Worm (Caenorhabditis elegans) whole organism, L4 larva: ENCODE results near the gene C29A12.1.
A peak's percentile ranks its signal among the peaks of the same experiment; 100 is the strongest.

ENCODE experiments used
- F26F4.8 ChIP-seq: fragments of 200-800 bp; sonication (Bioruptor generic); conservative IDR thresholded peaks from 2 replicates; pipeline ENCODE4 v1.3.6; 2022; ENCODE audit warnings: missing genetic modification characterization, missing compliant biosample characterization
- Y75B8A.6 ChIP-seq: fragments of 200-800 bp; sonication (Bioruptor generic); IDR thresholded peaks from 2 replicates; pipeline ENCODE4 v1.3.6; 2022; ENCODE audit warnings: missing genetic modification reagents, missing genetic modification characterization, missing compliant biosample characterization
- ZK337.2 ChIP-seq: fragments of 200-800 bp; sonication (Bioruptor generic); IDR thresholded peaks from 2 replicates; pipeline ENCODE4 v1.3.6; 2022; ENCODE audit warnings: missing genetic modification reagents, missing genetic modification characterization, missing compliant biosample characterization
- ZK546.5 ChIP-seq, 2 experiments: sonication (generic microtip); optimal IDR thresholded peaks; 2 replicates each; lab custom pipeline; 2017; ENCODE audit warnings: missing biosample characterization in 2 of 2, missing genetic modification characterization in 2 of 2
- aha-1 ChIP-seq: fragments of 150-350 bp; peaks from one replicate; lab custom pipeline; 2014; ENCODE audit warnings: missing biosample characterization, missing genetic modification characterization
- aly-2 ChIP-seq: sonication (generic microtip); optimal IDR thresholded peaks from 2 replicates; lab custom pipeline; 2018; ENCODE audit warnings: missing biosample characterization, missing genetic modification characterization
- ama-1 ChIP-seq: fragments of 150-350 bp; optimal IDR thresholded peaks from 2 replicates; lab custom pipeline; 2014; ENCODE audit warnings: inconsistent platforms, mixed read lengths
- arid-1 ChIP-seq: fragments of 200-800 bp; sonication (Bioruptor generic); conservative IDR thresholded peaks from 2 replicates; pipeline ENCODE4 v1.3.6; 2022; ENCODE audit warnings: missing genetic modification reagents, missing genetic modification characterization, missing compliant biosample characterization
- ceh-20 ChIP-seq: fragments of 200-800 bp; sonication (Bioruptor generic); IDR thresholded peaks from 2 replicates; pipeline ENCODE4 v1.3.6; 2022; ENCODE audit warnings: missing genetic modification reagents, missing genetic modification characterization, missing compliant biosample characterization
- ceh-32 ChIP-seq: sonication (generic microtip); optimal IDR thresholded peaks from 2 replicates; lab custom pipeline; 2016; ENCODE audit warnings: mild to moderate bottlenecking, missing genetic modification characterization, missing compliant biosample characterization; ENCODE audit not compliant: poor library complexity
- ceh-44 ChIP-seq: fragments of 200-800 bp; sonication (Bioruptor generic); IDR thresholded peaks from 2 replicates; pipeline ENCODE4 v1.3.6; 2022; ENCODE audit warnings: missing genetic modification reagents, missing genetic modification characterization, missing compliant biosample characterization
- cey-2 ChIP-seq: sonication (generic microtip); optimal IDR thresholded peaks from 3 replicates; lab custom pipeline; 2017; ENCODE audit warnings: missing genetic modification characterization, mild to moderate bottlenecking, missing compliant biosample characterization, antibody characterized with exemption, borderline replicate concordance; ENCODE audit not compliant: insufficient read depth
- duxl-1 ChIP-seq: sonication (generic microtip); optimal IDR thresholded peaks from 2 replicates; lab custom pipeline; 2016; ENCODE audit warnings: mild to moderate bottlenecking, missing genetic modification characterization, moderate library complexity, missing compliant biosample characterization; ENCODE audit not compliant: poor library complexity
- egl-43 ChIP-seq: fragments of 200-800 bp; sonication (Bioruptor generic); IDR thresholded peaks from 2 replicates; pipeline ENCODE4 v1.3.6; 2022; ENCODE audit warnings: missing genetic modification reagents, missing genetic modification characterization, missing compliant biosample characterization
- fkh-10 ChIP-seq: fragments of 150-350 bp; optimal IDR thresholded peaks from 2 replicates; lab custom pipeline; 2014; ENCODE audit warnings: missing biosample characterization, missing genetic modification reagents, missing genetic modification characterization
- fos-1 ChIP-seq: fragments of 150-350 bp; optimal IDR thresholded peaks from 2 replicates; lab custom pipeline; 2014; ENCODE audit warnings: missing biosample characterization, missing genetic modification characterization
- gei-8 ChIP-seq: fragments of 200-800 bp; sonication (Bioruptor generic); optimal IDR thresholded peaks from 2 replicates; lab custom pipeline; 2018; ENCODE audit warnings: mild to moderate bottlenecking, missing genetic modification characterization, missing compliant biosample characterization
- hif-1 ChIP-seq, 2 experiments: sonication (generic microtip); optimal IDR thresholded peaks; 2 replicates each; lab custom pipeline; 2016 to 2017; ENCODE audit warnings: missing compliant biosample characterization in 2 of 2, missing genetic modification characterization in 2 of 2, missing genetic modification reagents in 2 of 2, missing genotype in 2 of 2, mild to moderate bottlenecking in 1 of 2
- hlh-11 ChIP-seq: fragments of 200-800 bp; sonication (Bioruptor generic); optimal IDR thresholded peaks from 2 replicates; lab custom pipeline; 2018; ENCODE audit warnings: mild to moderate bottlenecking, missing genetic modification characterization, missing compliant biosample characterization
- hmg-1.1 ChIP-seq: fragments of 200-800 bp; sonication (Bioruptor generic); IDR thresholded peaks from 2 replicates; pipeline ENCODE4 v1.3.6; 2022; ENCODE audit warnings: missing genetic modification reagents, missing genetic modification characterization, missing compliant biosample characterization
- lin-13 ChIP-seq: fragments of 150-350 bp; optimal IDR thresholded peaks from 2 replicates; lab custom pipeline; 2014; ENCODE audit warnings: missing biosample characterization, missing genetic modification reagents, missing genetic modification characterization
- lin-15B ChIP-seq: fragments of 150-350 bp; sonication (generic microtip); optimal IDR thresholded peaks from 3 replicates; lab custom pipeline; 2014; ENCODE audit warnings: missing biosample characterization, missing genetic modification characterization
- lin-29 ChIP-seq: fragments of 200-800 bp; sonication (Bioruptor generic); IDR thresholded peaks from 2 replicates; pipeline ENCODE4 v1.3.6; 2022; ENCODE audit warnings: missing genetic modification reagents, missing genetic modification characterization, missing compliant biosample characterization
- lin-39 ChIP-seq: fragments of 150-350 bp; optimal IDR thresholded peaks from 2 replicates; lab custom pipeline; 2014; ENCODE audit warnings: missing biosample characterization, missing genetic modification reagents, missing genetic modification characterization
- lsy-2 ChIP-seq, 2 experiments: fragments of 150-350 bp in 1 of 2; sonication (generic microtip) in 1 of 2; optimal IDR thresholded peaks; 2 replicates each; lab custom pipeline; 2014 to 2017; ENCODE audit warnings: missing biosample characterization in 2 of 2, missing genetic modification characterization in 2 of 2
- madf-9 ChIP-seq: fragments of 200-800 bp; sonication (Bioruptor generic); conservative IDR thresholded peaks from 2 replicates; pipeline ENCODE4 v1.3.6; 2022; ENCODE audit warnings: missing genetic modification reagents, missing genetic modification characterization, missing compliant biosample characterization
- mdl-1 ChIP-seq, 2 experiments: fragments of 150-350 bp in 1 of 2; sonication (generic microtip) in 1 of 2; optimal IDR thresholded peaks; 2 replicates each; lab custom pipeline; 2014 to 2017; ENCODE audit warnings: missing biosample characterization in 2 of 2, missing genetic modification characterization in 2 of 2
- mdt-29 ChIP-seq: fragments of 200-800 bp; sonication (Bioruptor generic); IDR thresholded peaks from 2 replicates; pipeline ENCODE4 v1.3.6; 2022; ENCODE audit warnings: missing genetic modification reagents, missing genetic modification characterization, missing compliant biosample characterization
- mes-2 ChIP-seq: sonication (generic microtip); optimal IDR thresholded peaks from 2 replicates; lab custom pipeline; 2016; ENCODE audit warnings: missing genotype, mild to moderate bottlenecking, missing genetic modification characterization, missing compliant biosample characterization; ENCODE audit not compliant: poor library complexity, severe bottlenecking
- mxl-2 ChIP-seq: fragments of 200-800 bp; sonication (Bioruptor generic); conservative IDR thresholded peaks from 2 replicates; pipeline ENCODE4 v1.3.6; 2022; ENCODE audit warnings: missing genetic modification reagents, missing genetic modification characterization, missing compliant biosample characterization
- mxl-3 ChIP-seq: fragments of 200-800 bp; sonication (Bioruptor generic); optimal IDR thresholded peaks from 2 replicates; lab custom pipeline; 2018; ENCODE audit warnings: mild to moderate bottlenecking, missing genetic modification characterization, missing compliant biosample characterization
- nhr-102 ChIP-seq: sonication (generic microtip); optimal IDR thresholded peaks from 2 replicates; lab custom pipeline; 2016; ENCODE audit warnings: mild to moderate bottlenecking, missing genetic modification characterization, moderate library complexity, missing compliant biosample characterization
- nhr-11 ChIP-seq: fragments of 150-350 bp; optimal IDR thresholded peaks from 2 replicates; lab custom pipeline; 2014; ENCODE audit warnings: missing biosample characterization, missing genetic modification characterization
- nhr-111 ChIP-seq: fragments of 200-800 bp; sonication (Bioruptor generic); optimal IDR thresholded peaks from 2 replicates; lab custom pipeline; 2018; ENCODE audit warnings: mild to moderate bottlenecking, missing genetic modification characterization, missing compliant biosample characterization
- nhr-237 ChIP-seq: sonication (generic microtip); optimal IDR thresholded peaks from 2 replicates; lab custom pipeline; 2017; ENCODE audit warnings: missing biosample characterization, missing genetic modification characterization
- nhr-25 ChIP-seq: sonication (generic microtip); optimal IDR thresholded peaks from 2 replicates; lab custom pipeline; 2017; ENCODE audit warnings: missing genetic modification characterization, mild to moderate bottlenecking, missing compliant biosample characterization, antibody characterized with exemption, moderate library complexity, borderline replicate concordance; ENCODE audit not compliant: insufficient read depth
- nhr-42 ChIP-seq: fragments of 200-800 bp; sonication (Bioruptor generic); IDR thresholded peaks from 2 replicates; pipeline ENCODE4 v1.3.6; 2022; ENCODE audit warnings: missing genetic modification characterization, missing compliant biosample characterization
- nhr-48 ChIP-seq: sonication (generic microtip); optimal IDR thresholded peaks from 2 replicates; lab custom pipeline; 2016; ENCODE audit warnings: mild to moderate bottlenecking, missing genetic modification characterization, missing compliant biosample characterization
- nhr-77 ChIP-seq: fragments of 150-350 bp; optimal IDR thresholded peaks from 2 replicates; lab custom pipeline; 2014; ENCODE audit warnings: missing biosample characterization, missing genetic modification characterization
- php-3 ChIP-seq: fragments of 200-800 bp; sonication (Bioruptor generic); IDR thresholded peaks from 2 replicates; pipeline ENCODE4 v1.3.6; 2022; ENCODE audit warnings: missing genetic modification reagents, missing genetic modification characterization, missing compliant biosample characterization
- set-16 ChIP-seq: fragments of 200-800 bp; sonication (Bioruptor generic); IDR thresholded peaks from 2 replicates; pipeline ENCODE4 v1.3.6; 2022; ENCODE audit warnings: missing genetic modification reagents, missing genetic modification characterization, missing compliant biosample characterization
- snpc-4 ChIP-seq: fragments of 150-350 bp; optimal IDR thresholded peaks from 2 replicates; lab custom pipeline; 2014; ENCODE audit warnings: missing biosample characterization, missing genetic modification characterization
- tag-97 ChIP-seq: fragments of 200-800 bp; sonication (Bioruptor generic); IDR thresholded peaks from 2 replicates; pipeline ENCODE4 v1.3.6; 2022; ENCODE audit warnings: missing genetic modification characterization, missing compliant biosample characterization
- tra-1 ChIP-seq: fragments of 200-800 bp; sonication (Bioruptor generic); IDR thresholded peaks from 2 replicates; pipeline ENCODE4 v1.3.6; 2022; ENCODE audit warnings: missing genetic modification reagents, missing genetic modification characterization, missing compliant biosample characterization
- unc-130 ChIP-seq: sonication (generic microtip); optimal IDR thresholded peaks from 2 replicates; lab custom pipeline; 2016; ENCODE audit warnings: missing genetic modification reagents, missing genetic modification characterization, missing compliant biosample characterization
- unc-39 ChIP-seq: sonication (generic microtip); optimal IDR thresholded peaks from 2 replicates; lab custom pipeline; 2017; ENCODE audit warnings: missing biosample characterization, missing genetic modification characterization
- vab-7 ChIP-seq: fragments of 200-800 bp; sonication (Bioruptor generic); IDR thresholded peaks from 2 replicates; pipeline ENCODE4 v1.3.6; 2022; ENCODE audit warnings: missing genetic modification reagents, missing genetic modification characterization, missing compliant biosample characterization
- zfp-2 ChIP-seq: sonication (generic microtip); optimal IDR thresholded peaks from 2 replicates; lab custom pipeline; 2016; ENCODE audit warnings: mild to moderate bottlenecking, missing genetic modification characterization, missing compliant biosample characterization
- zfp-3 ChIP-seq: fragments of 200-800 bp; sonication (Bioruptor generic); conservative IDR thresholded peaks from 2 replicates; pipeline ENCODE4 v1.3.6; 2022; ENCODE audit warnings: missing genetic modification reagents, missing genetic modification characterization, missing compliant biosample characterization
- zip-11 ChIP-seq: fragments of 200-800 bp; sonication (Bioruptor generic); IDR thresholded peaks from 2 replicates; pipeline ENCODE4 v1.3.6; 2022; ENCODE audit warnings: missing genetic modification characterization, missing compliant biosample characterization
- ztf-11 ChIP-seq: fragments of 150-350 bp; optimal IDR thresholded peaks from 2 replicates; lab custom pipeline; 2014; ENCODE audit warnings: missing biosample characterization, missing genetic modification characterization
- ztf-7 ChIP-seq: fragments of 150-350 bp; optimal IDR thresholded peaks from 2 replicates; lab custom pipeline; 2014; ENCODE audit warnings: missing biosample characterization, missing genetic modification characterization

Gene C29A12.1

ce11 chrV:10855363-10855762, 42.1 kb upstream of the C29A12.1 start (continued):
- no peak for TF ChIP-seq zfp-2 (tag; lab: Kevin White, UChicago)
- TF ChIP-seq mdl-1 (tag; optimal IDR thresholded peaks at IDR 0.05; lab: Kevin White, UChicago): peak in 1 of 2 experiments; percentile 56
- no peak for TF ChIP-seq vab-7 (GFP tag; lab: Robert Waterston, UW)
- TF ChIP-seq hif-1 (tag; optimal IDR thresholded peaks at IDR 0.05; lab: Kevin White, UChicago): peak in 1 of 2 experiments; percentile 40
- no peak for TF ChIP-seq Y75B8A.6 (GFP tag; lab: Robert Waterston, UW)
- peak; percentile 59 for TF ChIP-seq nhr-77 (tag; lab: Kevin White, UChicago)
- no peak for TF ChIP-seq zfp-3 (GFP tag; lab: Robert Waterston, UW)
- TF ChIP-seq lin-13: no peak
- TF ChIP-seq aly-2 (tag; lab: Kevin White, UChicago): no peak
- TF ChIP-seq arid-1 (GFP tag; lab: Robert Waterston, UW): no peak
- TF ChIP-seq lsy-2 (tag; optimal IDR thresholded peaks at IDR 0.05; lab: Kevin White, UChicago): no peak
- TF ChIP-seq fos-1 (tag; lab: Kevin White, UChicago): no peak
- peak; percentile 50 for TF ChIP-seq mxl-3
- peak; percentile 89 for TF ChIP-seq hlh-11 (tag; lab: Kevin White, UChicago)
- TF ChIP-seq gei-8: no peak
- no peak for TF ChIP-seq egl-43 (GFP tag; lab: Robert Waterston, UW)
- TF ChIP-seq unc-39: no peak
- TF ChIP-seq mes-2 (tag; lab: Kevin White, UChicago): no peak
- no peak for TF ChIP-seq tag-97 (GFP tag; lab: Robert Waterston, UW)
- no peak for TF ChIP-seq snpc-4 (tag; lab: Kevin White, UChicago)
- TF ChIP-seq mdt-29 (GFP tag; lab: Robert Waterston, UW): no peak
- no peak for TF ChIP-seq unc-130 (GFP tag; lab: Kevin White, UChicago)
- TF ChIP-seq madf-9 (GFP tag; lab: Robert Waterston, UW): no peak
- TF ChIP-seq cey-2 (tag; lab: Kevin White, UChicago): no peak
- TF ChIP-seq set-16 (GFP tag; lab: Robert Waterston, UW): no peak
- TF ChIP-seq nhr-25: no peak
- no peak for TF ChIP-seq ceh-44
- no peak for TF ChIP-seq nhr-42 (GFP tag; lab: Robert Waterston, UW)
- TF ChIP-seq F26F4.8 (GFP tag; lab: Robert Waterston, UW): 0 out of 2 replicates have a peak, but pooled peaks have one; percentile 29
- no peak for TF ChIP-seq zip-11
- peak; percentile 66 for TF ChIP-seq tra-1 (GFP tag; lab: Robert Waterston, UW)
- no peak for TF ChIP-seq ceh-20
- TF ChIP-seq nhr-237 (tag; lab: Kevin White, UChicago): no peak
- TF ChIP-seq lin-39 (tag; lab: Kevin White, UChicago): no peak
- no peak for TF ChIP-seq nhr-11 (tag; lab: Kevin White, UChicago)
- peak; percentile 38 for TF ChIP-seq nhr-102 (tag; lab: Kevin White, UChicago)
- peak; percentile 61 for TF ChIP-seq php-3 (GFP tag; lab: Robert Waterston, UW)
- TF ChIP-seq mxl-2 (GFP tag; lab: Robert Waterston, UW): no peak
- no peak for TF ChIP-seq ztf-11
- TF ChIP-seq ceh-32 (tag; lab: Kevin White, UChicago): no peak
- TF ChIP-seq hmg-1.1 (GFP tag; lab: Robert Waterston, UW): no peak
- no peak for TF ChIP-seq duxl-1 (tag; lab: Kevin White, UChicago)
- TF ChIP-seq ztf-7 (tag; lab: Kevin White, UChicago): no peak
- TF ChIP-seq lin-29 (GFP tag; lab: Robert Waterston, UW): no peak
- TF ChIP-seq ama-1 (lab: Kevin White, UChicago): no peak
- TF ChIP-seq aha-1 (tag; lab: Kevin White, UChicago): no peak
- TF ChIP-seq ZK546.5 (tag; optimal IDR thresholded peaks at IDR 0.05; lab: Kevin White, UChicago): no peak
- no peak for TF ChIP-seq nhr-111
- no peak for TF ChIP-seq lin-15B (tag; lab: Kevin White, UChicago)
- peak; percentile 60 for TF ChIP-seq nhr-48 (tag; lab: Kevin White, UChicago)
- no peak for TF ChIP-seq fkh-10 (GFP tag; lab: Kevin White, UChicago)
- TF ChIP-seq ZK337.2 (GFP tag; lab: Robert Waterston, UW): no peak
